Fruit fly (Drosophila melanogaster) whole organism, prepupa: Measurements from ENCODE around the gene Pex12.

Experiments used
- CG10631 ChIP-seq: fragments of 200-800 bp; sonication (Bioruptor generic); optimal IDR thresholded peaks from 2 replicates; lab custom pipeline; 2016; ENCODE audit warnings: missing biosample characterization, missing genetic modification characterization
- CG11762 ChIP-seq: fragments of 200-800 bp; sonication (Bioruptor generic); optimal IDR thresholded peaks from 3 replicates; lab custom pipeline; 2016; ENCODE audit warnings: missing biosample characterization, missing genetic modification characterization; ENCODE audit not compliant: insufficient read depth
- CG16779 ChIP-seq: fragments of 200-800 bp; sonication (Bioruptor generic); optimal IDR thresholded peaks from 3 replicates; lab custom pipeline; 2017; ENCODE audit warnings: missing biosample characterization, mild to moderate bottlenecking, missing genetic modification characterization
- CG31627 ChIP-seq: fragments of 200-800 bp; sonication (Bioruptor generic); optimal IDR thresholded peaks from 3 replicates; lab custom pipeline; 2016; ENCODE audit warnings: missing biosample characterization, missing genetic modification characterization
- CG34406 ChIP-seq: fragments of 200-800 bp; sonication (Bioruptor generic); optimal IDR thresholded peaks from 3 replicates; lab custom pipeline; 2016; ENCODE audit warnings: missing biosample characterization, missing genetic modification characterization
- CG3919 ChIP-seq: fragments of 200-800 bp; sonication (Bioruptor generic); optimal IDR thresholded peaks from 3 replicates; lab custom pipeline; 2016; ENCODE audit warnings: missing biosample characterization, missing genetic modification characterization
- CG4318 ChIP-seq: fragments of 200-800 bp; sonication (Bioruptor generic); optimal IDR thresholded peaks from 3 replicates; lab custom pipeline; 2017; ENCODE audit warnings: missing biosample characterization, mild to moderate bottlenecking, missing genetic modification characterization
- CG6808 ChIP-seq: fragments of 200-800 bp; sonication (Bioruptor generic); optimal IDR thresholded peaks from 3 replicates; lab custom pipeline; 2017; ENCODE audit warnings: missing biosample characterization, missing genetic modification characterization, mild to moderate bottlenecking, moderate library complexity, missing genetic modification reagents
- CG6854 ChIP-seq: fragments of 200-800 bp; sonication (Bioruptor generic); optimal IDR thresholded peaks from 2 replicates; lab custom pipeline; 2017; ENCODE audit warnings: missing biosample characterization, mild to moderate bottlenecking, missing genetic modification characterization
- CG7368 ChIP-seq: fragments of 200-800 bp; sonication (Bioruptor generic); optimal IDR thresholded peaks from 3 replicates; lab custom pipeline; 2016; ENCODE audit warnings: missing biosample characterization, missing genetic modification characterization
- CG8119 ChIP-seq: fragments of 200-800 bp; sonication (Bioruptor generic); IDR thresholded peaks from 3 replicates; pipeline ENCODE4 v1.3.6; 2022; ENCODE audit warnings: missing biosample characterization, missing genetic modification characterization
- CG8319 ChIP-seq: fragments of 200-800 bp; sonication (Bioruptor generic); optimal IDR thresholded peaks from 3 replicates; lab custom pipeline; 2016; ENCODE audit warnings: missing biosample characterization, missing genetic modification characterization
- CG8632 ChIP-seq: fragments of 200-800 bp; sonication (Bioruptor generic); optimal IDR thresholded peaks from 3 replicates; lab custom pipeline; 2016; ENCODE audit warnings: missing biosample characterization, missing genetic modification characterization
- Eip78C ChIP-seq: fragments of 200-800 bp; sonication (Bioruptor generic); peaks from one replicate; lab custom pipeline; 2016; ENCODE audit warnings: missing biosample characterization, missing genetic modification characterization
- Eip93F ChIP-seq: fragments of 200-800 bp; sonication (Bioruptor generic); optimal IDR thresholded peaks from 2 replicates; lab custom pipeline; 2016; ENCODE audit warnings: missing biosample characterization, mild to moderate bottlenecking, missing genetic modification characterization
- Ets21C ChIP-seq: fragments of 200-800 bp; sonication (Bioruptor generic); optimal IDR thresholded peaks from 3 replicates; lab custom pipeline; 2016; ENCODE audit warnings: missing biosample characterization, missing genetic modification characterization
- Ets96B ChIP-seq: fragments of 200-800 bp; optimal IDR thresholded peaks from 2 replicates; lab custom pipeline; 2019; ENCODE audit warnings: missing biosample characterization, mild to moderate bottlenecking, missing genetic modification characterization, moderate library complexity
- Hr39 ChIP-seq: fragments of 200-800 bp; sonication (Bioruptor generic); optimal IDR thresholded peaks from 2 replicates; lab custom pipeline; 2016; ENCODE audit warnings: missing biosample characterization, missing genetic modification characterization
- Hr4 ChIP-seq: fragments of 200-800 bp; sonication (Bioruptor generic); optimal IDR thresholded peaks from 3 replicates; lab custom pipeline; 2016; ENCODE audit warnings: missing biosample characterization, missing genetic modification characterization
- OdsH ChIP-seq: fragments of 200-800 bp; sonication (Bioruptor generic); optimal IDR thresholded peaks from 3 replicates; lab custom pipeline; 2016; ENCODE audit warnings: missing biosample characterization, missing genetic modification characterization
- Sox102F ChIP-seq: fragments of 200-800 bp; sonication (Bioruptor generic); optimal IDR thresholded peaks from 2 replicates; lab custom pipeline; 2016; ENCODE audit warnings: missing biosample characterization, mild to moderate bottlenecking, missing genetic modification characterization
- Sox14 ChIP-seq: fragments of 200-800 bp; sonication (Bioruptor generic); optimal IDR thresholded peaks from 3 replicates; lab custom pipeline; 2016; ENCODE audit warnings: missing biosample characterization, missing genetic modification characterization
- Sox15 ChIP-seq: fragments of 200-800 bp; sonication (Bioruptor generic); optimal IDR thresholded peaks from 3 replicates; lab custom pipeline; 2016; ENCODE audit warnings: missing biosample characterization, missing genetic modification characterization
- achi ChIP-seq: fragments of 200-800 bp; sonication (Bioruptor generic); optimal IDR thresholded peaks from 3 replicates; lab custom pipeline; 2016; ENCODE audit warnings: missing biosample characterization, missing genetic modification characterization
- acj6 ChIP-seq: fragments of 200-800 bp; sonication (Bioruptor generic); optimal IDR thresholded peaks from 3 replicates; lab custom pipeline; 2016; ENCODE audit warnings: missing biosample characterization, missing genetic modification characterization
- cyc ChIP-seq: fragments of 200-800 bp; sonication (Bioruptor generic); optimal IDR thresholded peaks from 3 replicates; lab custom pipeline; 2016; ENCODE audit warnings: missing biosample characterization, missing genetic modification characterization
- dac ChIP-seq: fragments of 200-800 bp; sonication (Bioruptor generic); optimal IDR thresholded peaks from 2 replicates; lab custom pipeline; 2017; ENCODE audit warnings: missing biosample characterization, mild to moderate bottlenecking, missing genetic modification characterization
- dsx ChIP-seq: fragments of 200-800 bp; optimal IDR thresholded peaks from 3 replicates; lab custom pipeline; 2019; ENCODE audit warnings: missing biosample characterization, mild to moderate bottlenecking, missing genetic modification characterization, moderate library complexity; ENCODE audit not compliant: poor library complexity, severe bottlenecking
- eg ChIP-seq: fragments of 200-800 bp; sonication (Bioruptor generic); IDR thresholded peaks from 3 replicates; pipeline ENCODE4 v1.3.6; 2022; ENCODE audit warnings: missing biosample characterization, missing genetic modification characterization
- esn ChIP-seq: fragments of 200-800 bp; sonication (Bioruptor generic); optimal IDR thresholded peaks from 2 replicates; lab custom pipeline; 2016; ENCODE audit warnings: missing biosample characterization, mild to moderate bottlenecking, missing genetic modification characterization, moderate library complexity
- fd59A ChIP-seq: fragments of 200-800 bp; sonication (Bioruptor generic); optimal IDR thresholded peaks from 2 replicates; lab custom pipeline; 2017; ENCODE audit warnings: missing biosample characterization, mild to moderate bottlenecking, missing genetic modification characterization, missing genetic modification reagents
- lz ChIP-seq: fragments of 200-800 bp; sonication (Bioruptor generic); optimal IDR thresholded peaks from 3 replicates; lab custom pipeline; 2016; ENCODE audit warnings: missing biosample characterization, missing genetic modification characterization
- pdm3 ChIP-seq: fragments of 200-800 bp; sonication (Bioruptor generic); optimal IDR thresholded peaks from 3 replicates; lab custom pipeline; 2016; ENCODE audit warnings: missing biosample characterization, missing genetic modification characterization
- salr ChIP-seq, 2 experiments: fragments of 200-800 bp; sonication (Bioruptor generic); optimal IDR thresholded peaks; 3 replicates each; lab custom pipeline; 2016 to 2018; ENCODE audit warnings: missing biosample characterization in 2 of 2, missing genetic modification characterization in 2 of 2, mild to moderate bottlenecking in 1 of 2
- svp ChIP-seq: fragments of 200-800 bp; sonication (Bioruptor generic); peaks from one replicate; lab custom pipeline; 2016; ENCODE audit warnings: missing biosample characterization, missing genetic modification characterization
- topi ChIP-seq: fragments of 200-800 bp; sonication (Bioruptor generic); optimal IDR thresholded peaks from 3 replicates; lab custom pipeline; 2016; ENCODE audit warnings: missing biosample characterization, missing genetic modification characterization

The Pex12 gene

DNA sequence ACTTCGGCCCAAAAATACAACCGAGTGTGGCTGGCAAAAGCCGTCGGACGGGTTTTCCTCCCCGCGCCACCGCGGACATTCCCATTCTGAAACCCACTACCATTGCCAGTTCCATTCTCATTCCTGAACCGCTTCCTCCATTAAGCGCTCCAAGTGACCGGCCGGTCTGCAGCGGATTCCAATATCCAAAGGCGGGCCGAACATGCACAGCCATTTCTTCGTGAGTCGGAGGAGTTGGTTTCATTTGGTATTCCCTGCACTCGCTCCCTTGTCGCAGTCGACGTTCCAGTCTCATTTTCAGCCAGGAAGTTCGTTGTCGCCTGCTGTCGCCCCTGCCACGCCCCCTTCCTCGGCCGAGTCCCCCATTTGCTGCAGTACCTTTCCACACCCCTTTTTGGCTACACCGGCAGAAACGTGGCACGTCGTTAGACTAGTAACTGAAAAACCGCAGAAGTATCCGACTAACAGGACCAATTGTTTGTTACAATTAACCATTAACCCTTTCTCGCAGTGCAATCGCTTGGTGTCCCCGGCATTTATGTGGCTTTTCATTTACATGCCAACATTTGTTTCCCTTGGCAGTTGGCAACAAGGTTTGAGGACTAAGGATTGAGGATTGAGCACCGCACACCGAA lies 32.3 kb downstream of the Pex12 start (continued):
- TF ChIP-seq topi (GFP tag; lab: Kevin White, UChicago) (peak; percentile 86), CG7368 (GFP tag; lab: Kevin White, UChicago) (peak; percentile 80), CG8319 (GFP tag; lab: Kevin White, UChicago) (peak; percentile 44), achi (GFP tag; lab: Kevin White, UChicago) (peak; percentile 78), Eip78C (peak; percentile 91), Ets21C (GFP tag; lab: Kevin White, UChicago) (peak; percentile 78), CG31627 (GFP tag; lab: Kevin White, UChicago) (peak; percentile 87), Sox14 (GFP tag; lab: Kevin White, UChicago) (peak; percentile 83), dsx (GFP tag; lab: Kevin White, UChicago) (peak; percentile 74), Sox102F (GFP tag; lab: Kevin White, UChicago) (peak; percentile 91), CG11762 (GFP tag; lab: Kevin White, UChicago) (peak; percentile 47), dac (GFP tag; lab: Kevin White, UChicago) (peak; percentile 40), CG10631 (GFP tag; lab: Kevin White, UChicago) (peak; percentile 81), fd59A (GFP tag; lab: Kevin White, UChicago) (peak; percentile 59), CG6808 (peak; percentile 72), salr (GFP tag; optimal IDR thresholded peaks at IDR 0.05; lab: Kevin White, UChicago) (peak in 1 of 2 experiments; percentile 45), CG16779 (tag; lab: Kevin White, UChicago) (peak; percentile 31), pdm3 (peak; percentile 79), acj6 (peak; percentile 78), CG6854 (GFP tag; lab: Kevin White, UChicago) (peak; percentile 57), lz (GFP tag; lab: Kevin White, UChicago) (peak; percentile 88), CG8632 (peak; percentile 79), CG4318 (GFP tag; lab: Kevin White, UChicago) (no peak)

DNA sequence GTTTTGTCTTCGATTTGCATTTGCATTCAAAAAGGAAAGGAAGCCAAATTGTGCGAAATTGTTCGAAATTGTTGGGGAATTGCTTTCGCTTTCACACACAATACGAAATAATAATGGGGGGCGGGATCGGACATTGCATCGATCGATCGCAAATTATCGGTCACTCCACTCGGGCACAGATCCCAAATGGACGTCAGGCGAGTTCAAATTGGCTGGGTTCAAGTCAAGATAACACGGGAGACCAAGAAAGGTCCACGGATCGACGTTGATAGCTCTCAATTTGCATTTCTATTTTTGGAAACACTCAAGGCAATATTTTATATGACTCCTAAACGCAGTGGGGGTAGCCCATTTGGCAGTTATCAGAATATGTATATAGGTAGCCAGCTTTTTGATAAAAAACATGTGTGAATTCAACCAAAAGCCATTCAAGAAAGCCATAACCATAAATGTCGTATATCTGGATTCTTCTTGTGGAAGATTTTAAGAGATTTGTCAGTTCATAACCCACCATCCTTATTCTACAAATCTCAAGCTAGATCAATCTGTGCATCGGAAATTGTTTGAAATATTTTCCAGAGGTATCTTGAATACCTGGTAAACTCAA lies 33.4 kb downstream of the Pex12 start:
- TF ChIP-seq CG10631 (GFP tag; lab: Kevin White, UChicago) (no peak), CG6808 (no peak), CG8119 (GFP tag; lab: Robert Waterston, UW) (no peak), Sox102F (GFP tag; lab: Kevin White, UChicago) (no peak), OdsH (no peak), cyc (GFP tag; lab: Kevin White, UChicago) (no peak), svp (GFP tag; lab: Kevin White, UChicago) (peak; percentile 99), Hr39 (no peak), esn (GFP tag; lab: Kevin White, UChicago) (no peak), fd59A (GFP tag; lab: Kevin White, UChicago) (no peak), Hr4 (GFP tag; lab: Kevin White, UChicago) (no peak), eg (GFP tag; lab: Robert Waterston, UW) (no peak), Ets96B (no peak), Eip78C (no peak), Eip93F (peak; percentile 32), pdm3 (no peak)

DNA sequence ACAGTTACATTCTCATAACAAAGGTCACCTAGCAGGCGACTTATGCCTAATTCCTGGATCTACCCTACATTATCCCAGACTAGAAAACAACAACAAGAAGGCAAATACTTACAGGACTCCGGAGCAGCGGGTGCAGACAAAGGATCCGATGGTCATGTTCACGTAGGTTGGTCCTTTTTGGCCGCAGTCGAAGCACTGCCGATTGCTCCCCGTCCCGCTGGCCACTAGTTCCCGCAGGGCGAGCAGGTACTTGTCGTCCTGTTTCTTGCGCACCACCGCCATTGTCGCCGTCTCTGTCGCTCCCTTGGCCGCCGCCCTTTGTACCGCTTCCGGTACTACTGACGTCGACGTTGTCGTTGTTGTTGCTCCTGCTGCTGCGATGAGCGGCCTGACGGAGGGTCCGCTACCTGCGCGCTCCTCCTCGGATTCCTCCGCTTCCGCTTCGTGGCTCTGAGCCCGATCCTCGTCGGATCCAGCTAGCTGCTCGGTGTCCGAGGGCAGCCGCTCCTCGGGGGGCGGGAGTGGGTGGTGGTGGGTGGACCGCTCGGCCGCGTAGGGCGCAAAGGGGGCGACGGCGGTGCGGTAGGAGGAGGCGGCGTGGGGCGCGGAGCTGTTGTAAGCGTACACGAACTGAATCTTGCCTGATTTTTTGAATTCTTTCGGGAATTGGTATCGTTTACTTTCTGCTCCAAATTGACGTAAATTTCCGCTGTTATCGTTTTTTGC lies 34.2 kb downstream of the Pex12 start:
- TF ChIP-seq CG8119 (GFP tag; lab: Robert Waterston, UW) (no peak), Sox15 (GFP tag; lab: Kevin White, UChicago) (no peak), CG34406 (no peak), Ets21C (GFP tag; lab: Kevin White, UChicago) (no peak), CG3919 (GFP tag; lab: Kevin White, UChicago) (no peak)
